Fruit fly (Drosophila melanogaster): Measurements from ENCODE around the gene RpL30.

The RpL30 gene

dm6 chr2L:18981947-18982579 is 27.0 kb downstream of the RpL30 start (continued):
- TF ChIP-seq z (GFP tag; IDR thresholded peaks at IDR 0.05) (peak; percentile 33; the same call in 1 of the 3 replicates), Vsx1 (GFP tag; optimal IDR thresholded peaks at IDR 0.05) (peak; percentile 36), CG10209 (GFP tag; optimal IDR thresholded peaks at IDR 0.05) (peak; percentile 27), sim (GFP tag; IDR thresholded peaks at IDR 0.05) (0 out of 2 replicates have a peak, but pooled peaks have one; percentile 40), hbn (GFP tag; IDR thresholded peaks at IDR 0.05; ENCODE audit: partially characterized antibody) (no peak), CG11504 (tag; optimal IDR thresholded peaks at IDR 0.05) (peak; percentile 47), CoRest (tag; optimal IDR thresholded peaks at IDR 0.05) (peak; percentile 16), nom (GFP tag; optimal IDR thresholded peaks at IDR 0.05) (peak; percentile 29), Hr3 (GFP tag; optimal IDR thresholded peaks at IDR 0.05) (peak; percentile 11), gcm (GFP tag; optimal IDR thresholded peaks at IDR 0.05) (peak; percentile 43), eve (GFP tag; optimal IDR thresholded peaks at IDR 0.05) (peak in 1 of 2 experiments; percentile 34), CG17829 (tag; optimal IDR thresholded peaks at IDR 0.05) (peak; percentile 10), az2 (GFP tag; optimal IDR thresholded peaks at IDR 0.05) (peak; percentile 27), C15 (GFP tag; IDR thresholded peaks at IDR 0.05) (no peak), Hr51 (GFP tag; optimal IDR thresholded peaks at IDR 0.05) (peak in 1 of 2 experiments; percentile 58), HLH4C (GFP tag; IDR thresholded peaks at IDR 0.05; ENCODE audit: partially characterized antibody) (no peak), CG31441 (GFP tag; IDR thresholded peaks at IDR 0.05) (peak; percentile 51; the same call in 1 of the 2 replicates), Hey (tag; optimal IDR thresholded peaks at IDR 0.05) (no peak), nerfin-1 (tag; optimal IDR thresholded peaks at IDR 0.05) (no peak), CG8924 (tag; optimal IDR thresholded peaks at IDR 0.05) (peak; percentile 46), ci (GFP tag; IDR thresholded peaks at IDR 0.05) (peak; percentile 22; the same call in 1 of the 3 replicates), sob (GFP tag; IDR thresholded peaks at IDR 0.05) (no peak), jing (GFP tag; optimal IDR thresholded peaks at IDR 0.05) (no peak), Blimp-1 (GFP tag; optimal IDR thresholded peaks at IDR 0.05) (peak; percentile 54), zfh1 (GFP tag; IDR thresholded peaks at IDR 0.05) (peak; percentile 64; the same call in 2 of the 3 replicates), CG6654 (GFP tag; optimal IDR thresholded peaks at IDR 0.05) (no peak), unpg (GFP tag; optimal IDR thresholded peaks at IDR 0.05) (peak; percentile 31), CG2120 (GFP tag; optimal IDR thresholded peaks at IDR 0.05) (no peak), prd (optimal IDR thresholded peaks at IDR 0.05) (no peak), prd (GFP tag; IDR thresholded peaks at IDR 0.05) (peak; percentile 44; the same call in 2 of the 3 replicates), CG10274 (GFP tag; optimal IDR thresholded peaks at IDR 0.05) (no peak), CG13424 (tag; optimal IDR thresholded peaks at IDR 0.05) (peak; percentile 32), trh (GFP tag; optimal IDR thresholded peaks at IDR 0.05) (no peak), CG2129 (GFP tag; IDR thresholded peaks at IDR 0.05; ENCODE audit: partially characterized antibody) (no peak), ash1 (GFP tag; optimal IDR thresholded peaks at IDR 0.05) (no peak), E2f2 (GFP tag; IDR thresholded peaks at IDR 0.05) (no peak), Asciz (GFP tag; optimal IDR thresholded peaks at IDR 0.05) (peak; percentile 24), H2.0 (GFP tag; IDR thresholded peaks at IDR 0.05) (peak; percentile 38; the same call in 1 of the 2 replicates), CG30431 (GFP tag; optimal IDR thresholded peaks at IDR 0.05) (peak; percentile 25)

DNA sequence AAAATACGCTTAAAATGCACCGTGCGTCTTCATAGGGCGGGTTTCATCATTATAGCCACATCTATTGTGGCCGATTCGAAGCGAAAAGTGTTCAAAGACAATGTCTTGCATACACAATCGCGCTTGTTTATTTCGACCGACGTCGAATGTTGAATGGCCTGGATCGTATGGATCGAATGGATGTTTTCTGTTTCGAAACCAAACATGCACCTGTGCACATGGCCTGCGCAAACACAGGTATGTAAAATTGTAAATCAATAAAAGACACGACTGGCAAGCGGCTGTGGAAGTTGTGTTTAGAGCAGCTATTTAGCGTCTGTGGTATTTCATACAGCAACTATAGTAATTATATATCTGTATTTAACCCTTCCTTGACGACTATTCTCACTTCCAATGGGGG is 27.6 kb downstream of the RpL30 start:
- no peak for TF ChIP-seq yki (optimal IDR thresholded peaks at IDR 0.05)
- no peak for TF ChIP-seq twi (tag; optimal IDR thresholded peaks at IDR 0.05)
- TF ChIP-seq CG4820 (GFP tag; optimal IDR thresholded peaks at IDR 0.05): no peak
- TF ChIP-seq lbe (GFP tag; optimal IDR thresholded peaks at IDR 0.05): peak; percentile 25
- TF ChIP-seq Side (GFP tag; optimal IDR thresholded peaks at IDR 0.05): no peak
- no peak for TF ChIP-seq schlank (tag; optimal IDR thresholded peaks at IDR 0.05)
- TF ChIP-seq CG14860 (GFP tag; IDR thresholded peaks at IDR 0.05; ENCODE audit: partially characterized antibody): no peak
- no peak for TF ChIP-seq Hr78 (GFP tag; optimal IDR thresholded peaks at IDR 0.05)
- TF ChIP-seq HLH3B (GFP tag; IDR thresholded peaks at IDR 0.05): no peak
- no peak for TF ChIP-seq CG18599 (GFP tag; optimal IDR thresholded peaks at IDR 0.05)
- TF ChIP-seq CG1603 (tag; optimal IDR thresholded peaks at IDR 0.05): peak; percentile 8
- no peak for TF ChIP-seq sd (tag; optimal IDR thresholded peaks at IDR 0.05)

Data from whole organism, embryonic.